Fruit fly (Drosophila melanogaster) whole organism, pupa: ENCODE data around the gene ranshi.

Source experiments
- CG10348 ChIP-seq: fragments of 200-800 bp; sonication (Bioruptor generic); IDR thresholded peaks from 2 replicates; pipeline ENCODE4 v1.3.6; 2022; ENCODE audit warnings: missing biosample characterization, missing genetic modification characterization
- CG12605 ChIP-seq: fragments of 200-800 bp; sonication (Bioruptor generic); IDR thresholded peaks from 2 replicates; pipeline ENCODE4 v1.3.6; 2022; ENCODE audit warnings: missing biosample characterization, missing genetic modification characterization
- CG13204 ChIP-seq: fragments of 200-800 bp; sonication (Bioruptor generic); optimal IDR thresholded peaks from 2 replicates; lab custom pipeline; 2018; ENCODE audit warnings: missing biosample characterization, mild to moderate bottlenecking, missing genetic modification characterization, moderate library complexity
- CG14655 ChIP-seq: fragments of 200-800 bp; sonication (Bioruptor generic); optimal IDR thresholded peaks from 3 replicates; lab custom pipeline; 2017; ENCODE audit warnings: mild to moderate bottlenecking, missing biosample characterization, missing genetic modification reagents, missing genetic modification characterization
- CG15710 ChIP-seq: fragments of 200-800 bp; sonication (Bioruptor generic); optimal IDR thresholded peaks from 2 replicates; lab custom pipeline; 2018; ENCODE audit warnings: missing biosample characterization, mild to moderate bottlenecking, missing genetic modification characterization, moderate library complexity
- CG17806 ChIP-seq: fragments of 200-800 bp; sonication (Bioruptor generic); optimal IDR thresholded peaks from 2 replicates; lab custom pipeline; 2018; ENCODE audit warnings: missing biosample characterization, mild to moderate bottlenecking, missing genetic modification characterization, moderate library complexity
- CG32121 ChIP-seq: fragments of 200-800 bp; sonication (Bioruptor generic); IDR thresholded peaks from 2 replicates; pipeline ENCODE4 v1.3.6; 2022; ENCODE audit warnings: missing biosample characterization, missing genetic modification characterization
- CG34367 ChIP-seq: fragments of 200-800 bp; sonication (Bioruptor generic); optimal IDR thresholded peaks from 2 replicates; lab custom pipeline; 2018; ENCODE audit warnings: missing biosample characterization, mild to moderate bottlenecking, missing genetic modification characterization
- CG4496 ChIP-seq: fragments of 200-800 bp; sonication (Bioruptor generic); IDR thresholded peaks from 3 replicates; pipeline ENCODE4 v1.3.6; 2022; ENCODE audit warnings: missing biosample characterization, missing genetic modification characterization
- CG8159 ChIP-seq: fragments of 200-800 bp; sonication (Bioruptor generic); optimal IDR thresholded peaks from 3 replicates; lab custom pipeline; 2018; ENCODE audit warnings: missing biosample characterization, mild to moderate bottlenecking, missing genetic modification characterization, moderate library complexity
- CG8301 ChIP-seq: fragments of 200-800 bp; sonication (Bioruptor generic); optimal IDR thresholded peaks from 2 replicates; lab custom pipeline; 2018; ENCODE audit warnings: missing biosample characterization, mild to moderate bottlenecking, missing genetic modification characterization
- CG9948 ChIP-seq: fragments of 200-800 bp; sonication (Bioruptor generic); optimal IDR thresholded peaks from 2 replicates; lab custom pipeline; 2018; ENCODE audit warnings: missing biosample characterization, mild to moderate bottlenecking, missing genetic modification characterization, moderate library complexity
- D1 ChIP-seq: fragments of 200-800 bp; sonication (Bioruptor generic); optimal IDR thresholded peaks from 2 replicates; lab custom pipeline; 2018; ENCODE audit warnings: missing biosample characterization, mild to moderate bottlenecking, missing genetic modification characterization, moderate library complexity
- EcR ChIP-seq: fragments of 200-800 bp; sonication (Bioruptor generic); optimal IDR thresholded peaks from 3 replicates; lab custom pipeline; 2019; ENCODE audit warnings: missing biosample characterization, missing genetic modification characterization, mild to moderate bottlenecking, moderate library complexity, missing genetic modification reagents
- Ets98B ChIP-seq: fragments of 200-800 bp; sonication (Bioruptor generic); IDR thresholded peaks from 2 replicates; pipeline ENCODE4 v1.3.6; 2022; ENCODE audit warnings: missing biosample characterization, missing genetic modification characterization
- Pif1A ChIP-seq: fragments of 200-800 bp; sonication (Bioruptor generic); optimal IDR thresholded peaks from 3 replicates; lab custom pipeline; 2016; ENCODE audit warnings: missing biosample characterization, missing genetic modification characterization
- Pif1B ChIP-seq: fragments of 200-800 bp; sonication (Bioruptor generic); optimal IDR thresholded peaks from 3 replicates; lab custom pipeline; 2016; ENCODE audit warnings: missing biosample characterization, missing genetic modification characterization
- Snoo ChIP-seq: fragments of 200-800 bp; sonication (Bioruptor generic); optimal IDR thresholded peaks from 3 replicates; lab custom pipeline; 2017; ENCODE audit warnings: missing biosample characterization, mild to moderate bottlenecking, missing genetic modification characterization, inconsistent platforms
- fd96Ca ChIP-seq: fragments of 200-800 bp; sonication (Bioruptor generic); IDR thresholded peaks from 3 replicates; pipeline ENCODE4 v1.3.6; 2022; ENCODE audit warnings: missing biosample characterization, missing genetic modification characterization
- gl ChIP-seq: fragments of 200-800 bp; sonication (Bioruptor generic); optimal IDR thresholded peaks from 2 replicates; lab custom pipeline; 2018; ENCODE audit warnings: missing biosample characterization, mild to moderate bottlenecking, missing genetic modification characterization
- rn ChIP-seq: fragments of 200-800 bp; sonication (Bioruptor generic); IDR thresholded peaks from 2 replicates; pipeline ENCODE4 v1.3.6; 2022; ENCODE audit warnings: missing biosample characterization, missing genetic modification characterization

The ranshi gene

DNA sequence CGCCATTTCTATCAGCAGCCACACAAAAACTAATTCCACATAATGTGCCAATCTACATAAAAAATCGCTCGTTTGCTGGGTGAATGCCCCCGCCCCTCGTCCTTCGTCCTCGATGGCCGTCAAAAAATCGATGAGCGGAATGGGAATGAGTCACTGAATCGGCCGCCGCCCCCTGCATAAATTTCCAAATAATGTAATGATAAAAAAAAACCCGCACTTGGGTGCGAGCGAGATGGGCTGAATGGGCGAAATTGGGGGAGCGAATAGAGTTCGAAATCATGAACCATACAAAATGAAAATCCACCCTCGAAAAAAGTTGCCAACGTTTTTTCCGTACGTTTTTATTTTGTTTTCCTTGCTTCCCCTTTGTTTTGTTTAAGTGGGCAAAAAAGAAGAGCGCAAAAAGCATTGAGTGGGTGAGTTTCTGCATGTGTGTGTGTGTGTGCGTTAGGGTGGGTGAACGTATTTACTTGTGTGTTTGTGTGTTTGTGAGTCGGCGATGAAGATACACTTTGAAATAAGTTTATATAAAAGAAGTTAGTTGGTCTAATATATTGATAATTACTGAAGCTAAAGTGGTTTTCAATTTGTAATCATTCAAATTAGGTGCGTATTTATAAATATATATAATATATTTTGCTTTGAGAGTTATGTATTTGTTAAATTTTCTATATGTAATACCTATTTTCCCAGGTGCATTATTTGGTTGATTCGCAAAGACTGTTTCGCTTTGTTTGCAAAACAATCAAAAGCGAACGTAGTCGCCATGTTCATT, 24.0 kb downstream of the ranshi start:
- TF ChIP-seq CG32121 (GFP tag; lab: Robert Waterston, UW) (no peak), rn (no peak), CG4496 (GFP tag; lab: Robert Waterston, UW) (no peak), D1 (tag; lab: Kevin White, UChicago) (no peak), Pif1A (GFP tag; lab: Kevin White, UChicago) (peak; percentile 33), Ets98B (GFP tag; lab: Robert Waterston, UW) (no peak), fd96Ca (GFP tag; lab: Robert Waterston, UW) (no peak), Snoo (no peak), CG15710 (tag; lab: Kevin White, UChicago) (no peak), CG13204 (GFP tag; lab: Kevin White, UChicago) (peak; percentile 30), CG17806 (tag; lab: Kevin White, UChicago) (no peak), CG8159 (peak; percentile 53), CG10348 (no peak), CG8301 (tag; lab: Kevin White, UChicago) (no peak), Pif1B (GFP tag; lab: Kevin White, UChicago) (peak; percentile 13), CG34367 (tag; lab: Kevin White, UChicago) (peak; percentile 36), CG12605 (GFP tag; lab: Robert Waterston, UW) (peak; percentile 57; the same call in 1 of the 2 replicates), EcR (GFP tag; lab: Kevin White, UChicago) (no peak), CG9948 (no peak), gl (tag; lab: Kevin White, UChicago) (peak; percentile 78), CG14655 (peak; percentile 38)

DNA sequence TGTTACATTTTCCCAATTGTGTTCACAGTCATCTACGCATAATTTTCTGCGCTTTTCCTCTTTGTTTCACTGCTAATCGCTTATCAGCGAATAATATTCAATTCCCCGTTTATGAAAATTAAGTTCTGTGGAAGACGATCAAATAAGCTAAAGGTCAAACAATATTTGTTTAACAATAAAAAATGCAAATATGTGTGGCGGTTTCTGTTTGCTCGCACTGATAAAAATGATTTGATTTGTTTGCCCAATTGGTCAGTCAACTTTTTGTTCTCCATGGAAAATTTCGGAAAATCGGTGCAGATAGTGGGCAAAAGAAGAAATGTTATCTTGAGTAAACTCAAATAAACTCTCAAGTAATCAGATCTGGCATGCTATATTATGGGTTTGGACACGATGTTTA, 24.8 kb downstream of the ranshi start:
- no peak for TF ChIP-seq CG34367 (tag; lab: Kevin White, UChicago)
- no peak for TF ChIP-seq CG9948
- no peak for TF ChIP-seq gl (tag; lab: Kevin White, UChicago)
- no peak for TF ChIP-seq CG15710 (tag; lab: Kevin White, UChicago)
- no peak for TF ChIP-seq D1 (tag; lab: Kevin White, UChicago)
- no peak for TF ChIP-seq rn
- TF ChIP-seq, all 21 proteins: peak for 0

DNA sequence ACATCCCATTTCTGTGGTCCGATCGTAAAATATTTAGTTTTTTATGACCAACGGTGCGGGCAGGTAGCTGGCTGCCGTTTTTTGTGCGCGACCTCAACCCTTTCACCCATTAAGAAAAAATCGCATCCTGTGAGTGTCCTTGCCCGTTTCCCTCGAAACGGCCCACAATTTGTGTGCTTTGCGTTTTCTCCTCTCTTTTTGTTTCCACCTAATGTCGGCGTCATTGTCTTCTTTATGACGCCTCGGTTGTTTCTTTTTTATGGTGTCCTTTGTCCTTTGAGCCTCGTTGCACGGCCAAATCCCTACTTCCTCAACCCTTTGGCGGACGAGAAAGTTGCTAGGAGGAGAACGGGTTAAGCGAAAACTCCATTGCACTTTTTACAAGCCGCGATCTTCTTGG, 28.3 kb downstream of the ranshi start:
- TF ChIP-seq CG9948 (no peak), gl (tag; lab: Kevin White, UChicago) (no peak), CG14655 (no peak), CG34367 (tag; lab: Kevin White, UChicago) (no peak), Snoo (no peak), CG32121 (GFP tag; lab: Robert Waterston, UW) (no peak), D1 (tag; lab: Kevin White, UChicago) (no peak), CG8301 (tag; lab: Kevin White, UChicago) (no peak), CG10348 (no peak), Ets98B (GFP tag; lab: Robert Waterston, UW) (no peak), CG13204 (GFP tag; lab: Kevin White, UChicago) (no peak)

DNA sequence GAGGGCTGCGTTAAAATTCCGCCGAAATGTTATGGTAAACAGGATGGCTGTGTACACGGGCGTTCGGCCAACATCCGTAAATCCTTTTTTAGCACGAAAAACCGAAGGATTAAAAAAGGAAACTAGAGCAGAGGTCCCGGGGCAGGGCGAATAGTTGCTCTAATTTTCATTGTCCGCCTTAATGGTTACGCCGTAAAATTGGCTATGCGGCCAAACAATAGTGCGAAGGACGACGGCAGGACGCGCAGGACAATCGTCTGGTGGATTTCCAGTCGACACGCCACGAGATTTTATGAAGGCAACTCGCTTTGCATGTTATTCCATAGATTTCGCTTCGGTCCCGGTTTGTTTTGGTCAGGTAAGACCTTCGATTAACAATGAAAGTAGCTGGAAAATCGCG, 28.8 kb downstream of the ranshi start:
- TF ChIP-seq Pif1B (GFP tag; lab: Kevin White, UChicago) (no peak), EcR (GFP tag; lab: Kevin White, UChicago) (no peak), CG14655 (no peak), fd96Ca (GFP tag; lab: Robert Waterston, UW) (no peak), Ets98B (GFP tag; lab: Robert Waterston, UW) (no peak), Snoo (no peak), CG8159 (no peak), CG13204 (GFP tag; lab: Kevin White, UChicago) (no peak), CG12605 (GFP tag; lab: Robert Waterston, UW) (no peak), CG10348 (no peak), CG32121 (GFP tag; lab: Robert Waterston, UW) (no peak), CG4496 (GFP tag; lab: Robert Waterston, UW) (no peak)

DNA sequence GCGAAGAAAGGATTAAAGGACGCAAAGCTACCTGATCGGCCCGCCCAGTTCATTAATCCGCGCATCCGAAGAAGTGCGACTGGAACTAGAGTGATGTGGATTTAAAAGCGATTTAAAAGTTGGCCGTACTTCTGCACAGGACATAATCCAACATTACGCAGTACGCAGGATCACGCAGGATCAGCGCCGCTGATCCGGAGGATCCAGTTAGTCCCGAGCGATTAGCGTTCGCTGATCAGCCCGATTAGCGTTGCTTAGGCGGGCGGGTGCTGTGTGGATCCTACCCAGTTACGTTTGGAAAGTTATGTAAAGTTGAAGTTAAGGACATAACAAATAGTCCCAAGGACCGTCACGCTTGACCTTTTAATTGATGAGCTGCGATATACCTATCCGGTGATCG, 30.3 kb downstream of the ranshi start:
- no peak for TF ChIP-seq CG4496 (GFP tag; lab: Robert Waterston, UW)
- TF ChIP-seq Pif1A (GFP tag; lab: Kevin White, UChicago): no peak
- TF ChIP-seq D1 (tag; lab: Kevin White, UChicago): no peak
- TF ChIP-seq CG34367 (tag; lab: Kevin White, UChicago): no peak
- no peak for TF ChIP-seq Snoo
- TF ChIP-seq Ets98B (GFP tag; lab: Robert Waterston, UW): no peak
- no peak for TF ChIP-seq CG8301 (tag; lab: Kevin White, UChicago)
- TF ChIP-seq rn: no peak
- TF ChIP-seq CG12605 (GFP tag; lab: Robert Waterston, UW): no peak
- no peak for TF ChIP-seq EcR (GFP tag; lab: Kevin White, UChicago)
- TF ChIP-seq CG8159: no peak
- no peak for TF ChIP-seq CG17806 (tag; lab: Kevin White, UChicago)
- no peak for TF ChIP-seq CG32121 (GFP tag; lab: Robert Waterston, UW)
- no peak for TF ChIP-seq CG14655
- no peak for TF ChIP-seq CG9948
- TF ChIP-seq gl (tag; lab: Kevin White, UChicago): no peak
- TF ChIP-seq fd96Ca (GFP tag; lab: Robert Waterston, UW): no peak
- no peak for TF ChIP-seq CG13204 (GFP tag; lab: Kevin White, UChicago)
- TF ChIP-seq CG15710 (tag; lab: Kevin White, UChicago): no peak

DNA sequence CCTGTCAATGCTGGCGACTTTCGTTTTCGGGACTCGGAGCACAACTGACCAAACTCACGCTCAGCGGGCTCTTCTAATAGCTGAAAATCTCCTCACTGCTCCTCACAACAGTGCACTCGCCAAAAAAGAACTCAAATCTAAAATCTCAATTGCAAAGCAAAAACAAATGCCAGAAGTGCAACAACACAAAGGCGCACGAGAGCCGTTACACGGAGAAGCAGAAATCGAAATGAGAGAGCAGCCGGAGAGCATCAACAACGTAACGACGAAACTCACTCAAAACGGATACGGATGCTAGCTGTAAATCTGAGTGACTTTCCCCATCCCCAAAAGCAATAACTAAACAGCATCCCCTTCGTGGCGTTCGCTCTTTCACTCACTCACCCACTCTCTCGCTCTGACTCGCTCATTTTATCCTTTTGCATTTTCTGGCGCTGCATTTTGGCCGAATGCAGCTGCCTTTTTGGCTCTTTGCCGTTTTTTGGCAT, 31.7 kb downstream of the ranshi start, which contains the start of gene hb:
TSS of gene hb (minus strand) at position 51 of the 488 bp plus-strand sequence.
- TF ChIP-seq rn (no peak), CG4496 (GFP tag; lab: Robert Waterston, UW) (no peak), EcR (GFP tag; lab: Kevin White, UChicago) (no peak), CG12605 (GFP tag; lab: Robert Waterston, UW) (no peak; the same call in 1 of the 2 replicates), CG32121 (GFP tag; lab: Robert Waterston, UW) (no peak)
- TF ChIP-seq, all 21 proteins: peak for 0
